Fruit fly (Drosophila melanogaster): ENCODE measurements around the gene dan.

The dan gene

DNA sequence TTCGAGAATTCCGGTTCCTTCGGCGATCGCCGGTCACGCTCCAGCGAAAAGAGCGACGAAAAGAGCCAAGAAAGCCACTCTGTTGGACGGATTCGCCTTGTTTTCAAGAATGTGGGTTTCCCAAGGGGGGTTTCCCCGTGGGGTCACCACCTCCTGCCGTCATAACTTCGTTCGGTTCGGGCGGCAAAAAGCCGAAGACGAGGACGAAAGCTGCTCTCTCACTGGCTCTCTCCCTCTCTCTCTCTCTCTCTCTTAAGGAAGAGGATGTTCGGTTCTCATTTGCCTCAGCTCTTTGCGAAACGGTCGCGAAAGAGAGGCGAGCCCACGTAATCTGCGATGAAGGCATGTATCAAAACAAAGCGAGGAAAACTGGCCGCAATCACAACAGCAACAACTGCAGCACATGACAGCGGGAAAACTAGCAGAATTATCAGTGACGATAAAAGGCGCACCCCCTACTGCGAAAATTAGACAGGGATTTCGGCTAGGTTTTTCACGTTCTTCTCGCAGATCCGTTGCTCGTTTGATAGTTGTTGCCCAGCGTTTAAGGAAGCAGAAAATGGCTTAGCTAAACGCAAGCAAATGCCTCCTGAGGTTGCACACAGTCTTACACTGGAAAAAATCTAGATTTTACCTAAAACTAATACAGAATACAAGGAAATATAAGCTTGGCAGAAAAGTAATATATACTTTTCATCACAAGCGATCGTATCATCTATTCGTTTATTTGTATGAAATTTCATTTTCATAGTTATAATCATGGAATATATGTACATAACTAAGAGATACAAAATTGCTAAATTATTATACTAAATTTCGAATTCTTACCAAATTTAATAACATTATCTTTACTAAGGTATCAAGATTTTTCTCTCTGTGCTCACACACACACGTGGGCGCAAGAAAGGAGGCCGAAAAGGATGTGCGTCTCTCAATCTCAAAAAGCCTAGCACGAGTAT, at the start of gene dan (continued):
- no peak for TF ChIP-seq Vsx1 (GFP tag; optimal IDR thresholded peaks at IDR 0.05)
- TF ChIP-seq Elba2 (GFP tag; optimal IDR thresholded peaks at IDR 0.05) = no peak
- TF ChIP-seq trem (tag; optimal IDR thresholded peaks at IDR 0.05) = peak; percentile 30
- no peak for TF ChIP-seq crc (GFP tag; optimal IDR thresholded peaks at IDR 0.05)
- TF ChIP-seq CG17186 (GFP tag; optimal IDR thresholded peaks at IDR 0.05) = no peak
- TF ChIP-seq Meics (GFP tag; optimal IDR thresholded peaks at IDR 0.05) = peak; percentile 68
- no peak for TF ChIP-seq Dref (GFP tag; IDR thresholded peaks at IDR 0.05)
- no peak for TF ChIP-seq HHEX (GFP tag; optimal IDR thresholded peaks at IDR 0.05)
- TF ChIP-seq CG4730 (GFP tag; IDR thresholded peaks at IDR 0.05) = no peak
- TF ChIP-seq CG15479 (GFP tag; optimal IDR thresholded peaks at IDR 0.05) = peak; percentile 94
- no peak for TF ChIP-seq stwl (tag; optimal IDR thresholded peaks at IDR 0.05)
- no peak for TF ChIP-seq repo (GFP tag; optimal IDR thresholded peaks at IDR 0.05)
- TF ChIP-seq CG18262 (tag; optimal IDR thresholded peaks at IDR 0.05) = peak; percentile 74
- TF ChIP-seq CG6175 (GFP tag; IDR thresholded peaks at IDR 0.05) = no peak
- no peak for TF ChIP-seq CG3726 (GFP tag; IDR thresholded peaks at IDR 0.05)
- TF ChIP-seq dan (GFP tag; IDR thresholded peaks at IDR 0.05) = 0 out of 2 replicates have a peak, but pooled peaks have one; percentile 15
- no peak for TF ChIP-seq CG6654 (GFP tag; optimal IDR thresholded peaks at IDR 0.05)
- no peak for TF ChIP-seq rib (GFP tag; IDR thresholded peaks at IDR 0.05)
- TF ChIP-seq Fer1 (GFP tag; optimal IDR thresholded peaks at IDR 0.05) = peak; percentile 6
- TF ChIP-seq H2.0 (GFP tag; IDR thresholded peaks at IDR 0.05) = no peak
- TF ChIP-seq CG13894 (tag; optimal IDR thresholded peaks at IDR 0.05) = no peak
- peak; percentile 96 for TF ChIP-seq pros (GFP tag; optimal IDR thresholded peaks at IDR 0.05)
- TF ChIP-seq Sox102F (GFP tag; optimal IDR thresholded peaks at IDR 0.05) = peak; percentile 27
- no peak for TF ChIP-seq CG13624 (GFP tag; optimal IDR thresholded peaks at IDR 0.05)
- peak; percentile 76 to 77 for TF ChIP-seq Trl (optimal IDR thresholded peaks at IDR 0.05)
- no peak for TF ChIP-seq Trl (GFP tag; optimal IDR thresholded peaks at IDR 0.05)
- TF ChIP-seq tap (tag; optimal IDR thresholded peaks at IDR 0.05) = no peak
- TF ChIP-seq CrebB (tag; optimal IDR thresholded peaks at IDR 0.05) = no peak
- no peak for TF ChIP-seq CG11093 (GFP tag; IDR thresholded peaks at IDR 0.05)
- TF ChIP-seq Dad (GFP tag; optimal IDR thresholded peaks at IDR 0.05) = no peak
- no peak for TF ChIP-seq CG12744 (GFP tag; optimal IDR thresholded peaks at IDR 0.05)
- TF ChIP-seq CG30020 (tag; optimal IDR thresholded peaks at IDR 0.05) = no peak
- TF ChIP-seq schlank (tag; optimal IDR thresholded peaks at IDR 0.05) = no peak
- no peak for TF ChIP-seq gce (GFP tag; IDR thresholded peaks at IDR 0.05)
- no peak for TF ChIP-seq CG2889 (GFP tag; IDR thresholded peaks at IDR 0.05)
- TF ChIP-seq bsh (GFP tag; optimal IDR thresholded peaks at IDR 0.05) = peak in 1 of 2 experiments; percentile 38
- no peak for TF ChIP-seq CG10959 (GFP tag; IDR thresholded peaks at IDR 0.05)
- peak; percentile 8 for TF ChIP-seq yki (optimal IDR thresholded peaks at IDR 0.05)
- no peak for TF ChIP-seq CkIIα-i1 (GFP tag; IDR thresholded peaks at IDR 0.05)
- peak; percentile 40 for TF ChIP-seq CG4424 (GFP tag; optimal IDR thresholded peaks at IDR 0.05)
- no peak for TF ChIP-seq aop (GFP tag; IDR thresholded peaks at IDR 0.05)
- TF ChIP-seq Bdp1 (GFP tag; optimal IDR thresholded peaks at IDR 0.05) = no peak
- TF ChIP-seq Asciz (GFP tag; optimal IDR thresholded peaks at IDR 0.05) = no peak
- no peak for TF ChIP-seq CG12236 (GFP tag; optimal IDR thresholded peaks at IDR 0.05)
- peak; percentile 71 for TF ChIP-seq nmo (GFP tag; optimal IDR thresholded peaks at IDR 0.05)
- peak; percentile 82 for TF ChIP-seq CG9727 (GFP tag; optimal IDR thresholded peaks at IDR 0.05)
- TF ChIP-seq HLHmδ (GFP tag; optimal IDR thresholded peaks at IDR 0.05) = no peak
- TF ChIP-seq CG17328 (GFP tag; IDR thresholded peaks at IDR 0.05) = no peak; the same call in 1 of the 2 replicates
- TF ChIP-seq sug (tag; optimal IDR thresholded peaks at IDR 0.05) = no peak
- no peak for TF ChIP-seq vvl (GFP tag; IDR thresholded peaks at IDR 0.05)

Data from whole organism, embryonic.